Worm (Caenorhabditis elegans) whole organism, L2 larva: Measurements from ENCODE around the gene moc-6.
"Not testable (repeated sequence)": the region's sequence is repeated elsewhere in the genome, so short reads cannot be mapped to it uniquely, and the experiment has no call there.

ENCODE experiments used
- C34F6.9 ChIP-seq: fragments of 150-350 bp; optimal IDR thresholded peaks from 2 replicates; lab custom pipeline; 2014; ENCODE audit warnings: missing biosample characterization, missing genetic modification characterization
- F13H6.1 ChIP-seq: sonication (generic microtip); optimal IDR thresholded peaks from 2 replicates; lab custom pipeline; 2016; ENCODE audit warnings: missing genetic modification characterization, missing compliant biosample characterization
- R02D3.7 ChIP-seq: fragments of 150-350 bp; optimal IDR thresholded peaks from 2 replicates; lab custom pipeline; 2014; ENCODE audit warnings: missing biosample characterization, missing genetic modification characterization
- ZK546.5 ChIP-seq: sonication (generic microtip); optimal IDR thresholded peaks from 2 replicates; lab custom pipeline; 2017; ENCODE audit warnings: missing biosample characterization, missing genetic modification characterization
- alr-1 ChIP-seq: fragments of 150-350 bp; optimal IDR thresholded peaks from 2 replicates; lab custom pipeline; 2014; ENCODE audit warnings: missing biosample characterization, missing genetic modification characterization
- aly-2 ChIP-seq: fragments of 150-350 bp; optimal IDR thresholded peaks from 2 replicates; lab custom pipeline; 2014; ENCODE audit warnings: missing biosample characterization, missing genetic modification characterization
- ama-1 ChIP-seq: fragments of 150-350 bp; optimal IDR thresholded peaks from 2 replicates; lab custom pipeline; 2018; ENCODE audit warnings: inconsistent platforms
- ceh-16 ChIP-seq: fragments of 150-350 bp; optimal IDR thresholded peaks from 2 replicates; lab custom pipeline; 2014; ENCODE audit warnings: missing biosample characterization, missing genetic modification characterization
- crh-2 ChIP-seq: sonication (generic microtip); optimal IDR thresholded peaks from 2 replicates; lab custom pipeline; 2017; ENCODE audit warnings: missing biosample characterization, missing genetic modification characterization
- egl-27 ChIP-seq: sonication (generic microtip); optimal IDR thresholded peaks from 3 replicates; lab custom pipeline; 2017; ENCODE audit warnings: missing biosample characterization, missing genetic modification reagents, missing genetic modification characterization
- elt-1 ChIP-seq: fragments of 150-350 bp; optimal IDR thresholded peaks from 2 replicates; lab custom pipeline; 2014; ENCODE audit warnings: missing biosample characterization, missing genetic modification characterization
- elt-3 ChIP-seq: sonication (generic microtip); optimal IDR thresholded peaks from 2 replicates; lab custom pipeline; 2017; ENCODE audit warnings: missing biosample characterization, missing genetic modification characterization
- fos-1 ChIP-seq: fragments of 150-350 bp; optimal IDR thresholded peaks from 2 replicates; lab custom pipeline; 2014; ENCODE audit warnings: missing biosample characterization, missing genetic modification characterization
- gmeb-1 ChIP-seq: fragments of 150-350 bp; optimal IDR thresholded peaks from 2 replicates; lab custom pipeline; 2014; ENCODE audit warnings: missing biosample characterization, missing genetic modification characterization
- lin-13 ChIP-seq: fragments of 150-350 bp; optimal IDR thresholded peaks from 2 replicates; lab custom pipeline; 2014; ENCODE audit warnings: missing biosample characterization, missing genetic modification reagents, missing genetic modification characterization
- lsy-2 ChIP-seq, 2 experiments: fragments of 150-350 bp in 1 of 2; sonication (generic microtip) in 1 of 2; optimal IDR thresholded peaks; 2 replicates each; lab custom pipeline; 2014 to 2017; ENCODE audit warnings: missing biosample characterization in 2 of 2, missing genetic modification characterization in 2 of 2
- mbf-1 ChIP-seq: sonication (generic microtip); optimal IDR thresholded peaks from 2 replicates; lab custom pipeline; 2017; ENCODE audit warnings: missing biosample characterization, missing genetic modification characterization
- mdl-1 ChIP-seq, 2 experiments: fragments of 150-350 bp in 1 of 2; sonication (generic microtip) in 1 of 2; optimal IDR thresholded peaks; 2 replicates each; lab custom pipeline; 2017; ENCODE audit warnings: missing biosample characterization in 2 of 2, missing genetic modification characterization in 2 of 2
- nhr-10 ChIP-seq: sonication (generic microtip); optimal IDR thresholded peaks from 2 replicates; lab custom pipeline; 2017; ENCODE audit warnings: missing biosample characterization, missing genetic modification characterization
- nhr-11 ChIP-seq: fragments of 150-350 bp; optimal IDR thresholded peaks from 2 replicates; lab custom pipeline; 2014; ENCODE audit warnings: missing biosample characterization, missing genetic modification characterization
- nhr-12 ChIP-seq: fragments of 150-350 bp; optimal IDR thresholded peaks from 2 replicates; lab custom pipeline; 2014; ENCODE audit warnings: missing biosample characterization, missing genetic modification characterization
- nhr-129 ChIP-seq: fragments of 150-350 bp; optimal IDR thresholded peaks from 2 replicates; lab custom pipeline; 2014; ENCODE audit warnings: missing biosample characterization, missing genetic modification characterization
- nhr-21 ChIP-seq: fragments of 150-350 bp; optimal IDR thresholded peaks from 2 replicates; lab custom pipeline; 2014; ENCODE audit warnings: missing biosample characterization, missing genetic modification characterization
- nhr-237 ChIP-seq: fragments of 150-350 bp; optimal IDR thresholded peaks from 2 replicates; lab custom pipeline; 2014; ENCODE audit warnings: missing biosample characterization, missing genetic modification characterization
- nhr-25 ChIP-seq: fragments of 150-350 bp; sonication (generic microtip); optimal IDR thresholded peaks from 3 replicates; lab custom pipeline; 2014; ENCODE audit warnings: missing biosample characterization, missing genetic modification characterization
- nhr-77 ChIP-seq: fragments of 150-350 bp; optimal IDR thresholded peaks from 2 replicates; lab custom pipeline; 2014; ENCODE audit warnings: missing biosample characterization, missing genetic modification characterization
- peb-1 ChIP-seq: fragments of 150-350 bp; optimal IDR thresholded peaks from 2 replicates; lab custom pipeline; 2014; ENCODE audit warnings: missing biosample characterization, missing genetic modification characterization
- sem-4 ChIP-seq: fragments of 150-350 bp; optimal IDR thresholded peaks from 2 replicates; lab custom pipeline; 2014; ENCODE audit warnings: missing biosample characterization, missing genetic modification reagents, missing genetic modification characterization
- sma-3 ChIP-seq: sonication (generic microtip); optimal IDR thresholded peaks from 2 replicates; lab custom pipeline; 2016; ENCODE audit warnings: missing genetic modification reagents, missing genetic modification characterization, missing compliant biosample characterization
- sma-9 ChIP-seq, 2 experiments: fragments of 150-350 bp in 1 of 2; sonication (generic microtip) in 1 of 2; optimal IDR thresholded peaks; 2 replicates each; lab custom pipeline; 2014 to 2016; ENCODE audit warnings: missing genetic modification characterization in 2 of 2, mild to moderate bottlenecking in 1 of 2, missing biosample characterization in 1 of 2, missing compliant biosample characterization in 1 of 2, missing genetic modification reagents in 1 of 2, moderate library complexity in 1 of 2
- snpc-4 ChIP-seq: fragments of 150-350 bp; optimal IDR thresholded peaks from 2 replicates; lab custom pipeline; 2014; ENCODE audit warnings: missing biosample characterization, missing genetic modification characterization
- unc-39 ChIP-seq: fragments of 150-350 bp; optimal IDR thresholded peaks from 2 replicates; lab custom pipeline; 2014; ENCODE audit warnings: missing biosample characterization, missing genetic modification characterization
- unc-55 ChIP-seq: fragments of 150-350 bp; sonication (generic microtip); optimal IDR thresholded peaks from 3 replicates; lab custom pipeline; 2014; ENCODE audit warnings: missing biosample characterization, missing genetic modification reagents, missing genetic modification characterization
- ztf-1 ChIP-seq: fragments of 200-800 bp; sonication (Bioruptor generic); conservative IDR thresholded peaks from 2 replicates; pipeline ENCODE4 v1.3.6; 2022; ENCODE audit warnings: missing genetic modification characterization, missing compliant biosample characterization
- ztf-11 ChIP-seq: sonication (generic microtip); optimal IDR thresholded peaks from 2 replicates; lab custom pipeline; 2017; ENCODE audit warnings: missing biosample characterization, missing genetic modification characterization
- ztf-4 ChIP-seq: fragments of 150-350 bp; optimal IDR thresholded peaks from 2 replicates; lab custom pipeline; 2014; ENCODE audit warnings: missing biosample characterization, missing genetic modification characterization

moc-6 gene

ce11 chrIII:5211137-5211648 is 15.4 kb downstream of the moc-6 start:
- TF ChIP-seq lin-13 (peak; percentile 25), crh-2 (tag; lab: Kevin White, UChicago) (peak; percentile 18), fos-1 (peak; percentile 63), unc-55 (GFP tag; lab: Kevin White, UChicago) (peak; percentile 10), F13H6.1 (tag; lab: Kevin White, UChicago) (peak; percentile 58), nhr-129 (peak; percentile 37), nhr-21 (peak; percentile 65), lsy-2 (tag; optimal IDR thresholded peaks at IDR 0.05; lab: Kevin White, UChicago) (peak in 1 of 2 experiments; percentile 58), egl-27 (tag; lab: Kevin White, UChicago) (peak; percentile 7), gmeb-1 (tag; lab: Kevin White, UChicago) (peak; percentile 21), sma-9 (GFP tag; optimal IDR thresholded peaks at IDR 0.05; lab: Kevin White, UChicago) (peak; percentile 52)
- TF ChIP-seq sma-9 (tag; optimal IDR thresholded peaks at IDR 0.05; lab: Kevin White, UChicago) = not testable (repeated sequence)

ce11 chrIII:5214162-5214561 is 18.4 kb downstream of the moc-6 start:
- TF ChIP-seq nhr-77 (tag; lab: Kevin White, UChicago) (no peak), crh-2 (tag; lab: Kevin White, UChicago) (no peak), ceh-16 (tag; lab: Kevin White, UChicago) (no peak), elt-1 (tag; lab: Kevin White, UChicago) (no peak), aly-2 (tag; lab: Kevin White, UChicago) (no peak), egl-27 (tag; lab: Kevin White, UChicago) (no peak), peb-1 (tag; lab: Kevin White, UChicago) (no peak), nhr-129 (no peak), nhr-12 (tag; lab: Kevin White, UChicago) (no peak), sma-9 (GFP tag; optimal IDR thresholded peaks at IDR 0.05; lab: Kevin White, UChicago) (no peak), sma-9 (tag; optimal IDR thresholded peaks at IDR 0.05; lab: Kevin White, UChicago) (no peak), ztf-1 (GFP tag; lab: Robert Waterston, UW) (no peak), nhr-11 (tag; lab: Kevin White, UChicago) (no peak), sem-4 (tag; lab: Kevin White, UChicago) (no peak), nhr-25 (tag; lab: Kevin White, UChicago) (no peak), ama-1 (lab: Kevin White, UChicago) (no peak), ztf-4 (no peak), lsy-2 (tag; optimal IDR thresholded peaks at IDR 0.05; lab: Kevin White, UChicago) (no peak)

- TF ChIP-seq alr-1 (tag; lab: Kevin White, UChicago) (no peak), mdl-1 (tag; optimal IDR thresholded peaks at IDR 0.05; lab: Kevin White, UChicago) (no peak), snpc-4 (no peak), F13H6.1 (tag; lab: Kevin White, UChicago) (no peak), nhr-10 (tag; lab: Kevin White, UChicago) (no peak), aly-2 (tag; lab: Kevin White, UChicago) (no peak), nhr-11 (tag; lab: Kevin White, UChicago) (no peak), ZK546.5 (tag; lab: Kevin White, UChicago) (no peak), ztf-11 (tag; lab: Kevin White, UChicago) (no peak), nhr-237 (no peak), R02D3.7 (tag; lab: Kevin White, UChicago) (no peak), fos-1 (no peak), mbf-1 (tag; lab: Kevin White, UChicago) (no peak), C34F6.9 (tag; lab: Kevin White, UChicago) (no peak), sma-3 (GFP tag; lab: Kevin White, UChicago) (no peak), unc-39 (no peak), elt-1 (tag; lab: Kevin White, UChicago) (no peak), nhr-21 (no peak)
Observed at ce11 chrIII:5215375-5215774, 19.6 kb downstream of the moc-6 start, which contains the start of gene ZC155.4. ZC155.4 (minus strand) TSS chrIII:5215475.

- no peak for TF ChIP-seq ZK546.5 (tag; lab: Kevin White, UChicago)
- no peak for TF ChIP-seq peb-1 (tag; lab: Kevin White, UChicago)
- no peak for TF ChIP-seq elt-3 (tag; lab: Kevin White, UChicago)
- no peak for TF ChIP-seq sem-4 (tag; lab: Kevin White, UChicago)
- TF ChIP-seq, all 48 proteins: peak for 0
Observed at ce11 chrIII:5217511-5217910, 21.7 kb downstream of the moc-6 start, which contains the start of gene cutl-19. cutl-19 (minus strand) TSS chrIII:5217611.
